Fruit fly (Drosophila melanogaster) whole organism, embryonic: ENCODE data around the gene gogo.
A peak's percentile ranks its signal among the peaks of the same experiment; 100 is the strongest.

Experiments used
- BEAF-32 ChIP-seq: fragments of 200-800 bp; sonication (Bioruptor generic); optimal IDR thresholded peaks from 3 replicates; lab custom pipeline; 2017; ENCODE audit warnings: missing biosample characterization, missing genetic modification characterization, mild to moderate bottlenecking, moderate library complexity, missing genetic modification reagents
- CG12236 ChIP-seq: fragments of 200-800 bp; sonication (Bioruptor generic); optimal IDR thresholded peaks from 2 replicates; lab custom pipeline; 2016; ENCODE audit warnings: missing biosample characterization, missing genetic modification characterization
- CG12769 ChIP-seq: fragments of 200-800 bp; sonication (Bioruptor generic); optimal IDR thresholded peaks from 2 replicates; lab custom pipeline; 2019; ENCODE audit warnings: missing biosample characterization, mild to moderate bottlenecking, missing genetic modification characterization, moderate library complexity
- CG17829 ChIP-seq: fragments of 200-800 bp; optimal IDR thresholded peaks from 2 replicates; lab custom pipeline; 2019; ENCODE audit warnings: missing biosample characterization, mild to moderate bottlenecking, missing genetic modification characterization, moderate library complexity
- CG18599 ChIP-seq: fragments of 200-800 bp; sonication (Bioruptor generic); optimal IDR thresholded peaks from 3 replicates; lab custom pipeline; 2017; ENCODE audit warnings: missing biosample characterization, missing genetic modification characterization, mild to moderate bottlenecking, moderate library complexity, missing genetic modification reagents
- CG30431 ChIP-seq: fragments of 200-800 bp; sonication (Bioruptor generic); optimal IDR thresholded peaks from 2 replicates; lab custom pipeline; 2017; ENCODE audit warnings: missing biosample characterization, missing genetic modification characterization
- CG34376 ChIP-seq: fragments of 200-800 bp; sonication (Bioruptor generic); optimal IDR thresholded peaks from 2 replicates; lab custom pipeline; 2018; ENCODE audit warnings: missing biosample characterization, mild to moderate bottlenecking, missing genetic modification characterization
- CG4707 ChIP-seq: fragments of 200-800 bp; sonication (Bioruptor generic); optimal IDR thresholded peaks from 2 replicates; lab custom pipeline; 2018; ENCODE audit warnings: missing biosample characterization, mild to moderate bottlenecking, missing genetic modification characterization, moderate library complexity
- CG6254 ChIP-seq: fragments of 200-800 bp; sonication (Bioruptor generic); optimal IDR thresholded peaks from 3 replicates; lab custom pipeline; 2017; ENCODE audit warnings: mild to moderate bottlenecking, missing biosample characterization, missing genetic modification reagents, missing genetic modification characterization
- CG6765 ChIP-seq: fragments of 200-800 bp; sonication (Bioruptor generic); optimal IDR thresholded peaks from 3 replicates; lab custom pipeline; 2017; ENCODE audit warnings: missing biosample characterization, mild to moderate bottlenecking, missing genetic modification characterization
- CG7271 ChIP-seq: fragments of 200-800 bp; sonication (Bioruptor generic); optimal IDR thresholded peaks from 2 replicates; lab custom pipeline; 2018; ENCODE audit warnings: missing biosample characterization, mild to moderate bottlenecking, missing genetic modification characterization, moderate library complexity
- CG8359 ChIP-seq: fragments of 200-800 bp; sonication (Bioruptor generic); optimal IDR thresholded peaks from 2 replicates; lab custom pipeline; 2017; ENCODE audit warnings: missing biosample characterization, mild to moderate bottlenecking, missing genetic modification characterization, borderline replicate concordance
- E2f2 ChIP-seq: fragments of 200-800 bp; sonication (Bioruptor generic); IDR thresholded peaks from 2 replicates; pipeline ENCODE4 v1.3.6; 2022; ENCODE audit warnings: missing biosample characterization, missing genetic modification characterization
- Eip74EF ChIP-seq, 2 experiments: fragments of 200-800 bp in 1 of 2; fragments of >200 bp in 1 of 2; sonication (Bioruptor generic) in 1 of 2; optimal IDR thresholded peaks; 2 replicates each; lab custom pipeline; 2017 to 2019; ENCODE audit warnings: missing biosample characterization in 2 of 2, missing genetic modification characterization in 2 of 2, mild to moderate bottlenecking in 1 of 2, moderate library complexity in 1 of 2
- Ets65A ChIP-seq: fragments of 200-800 bp; sonication (Bioruptor generic); peaks from one replicate; lab custom pipeline; 2016; ENCODE audit warnings: missing biosample characterization, missing genetic modification characterization
- HLH4C ChIP-seq: fragments of 200-800 bp; sonication (Bioruptor generic); IDR thresholded peaks from 3 replicates; pipeline ENCODE4 v1.3.6; 2022; ENCODE audit warnings: missing biosample characterization, missing genetic modification characterization; ENCODE audit not compliant: partially characterized antibody
- Hmx ChIP-seq: fragments of 200-800 bp; sonication (Bioruptor generic); optimal IDR thresholded peaks from 2 replicates; lab custom pipeline; 2016; ENCODE audit warnings: missing biosample characterization, missing genetic modification characterization
- Lhr ChIP-seq: fragments of 200-800 bp; sonication (Bioruptor generic); optimal IDR thresholded peaks from 3 replicates; lab custom pipeline; 2017; ENCODE audit warnings: mild to moderate bottlenecking, missing biosample characterization, missing genetic modification reagents, missing genetic modification characterization
- MTF-1 ChIP-seq: fragments of 200-800 bp; sonication (Bioruptor generic); optimal IDR thresholded peaks from 2 replicates; lab custom pipeline; 2018; ENCODE audit warnings: missing biosample characterization, mild to moderate bottlenecking, missing genetic modification characterization, borderline replicate concordance
- Myb ChIP-seq: fragments of 200-800 bp; sonication (Bioruptor generic); optimal IDR thresholded peaks from 2 replicates; lab custom pipeline; 2016; ENCODE audit warnings: missing biosample characterization, missing genetic modification characterization
- NfI ChIP-seq: fragments of 200-800 bp; sonication (Bioruptor generic); optimal IDR thresholded peaks from 3 replicates; lab custom pipeline; 2018; ENCODE audit warnings: missing biosample characterization, mild to moderate bottlenecking, missing genetic modification characterization, moderate library complexity
- Oli ChIP-seq: fragments of 200-800 bp; sonication (Bioruptor generic); optimal IDR thresholded peaks from 2 replicates; lab custom pipeline; 2018; ENCODE audit warnings: missing biosample characterization, mild to moderate bottlenecking, missing genetic modification characterization, moderate library complexity
- Stat92E ChIP-seq, 3 experiments: fragments of >200 bp in 2 of 3; fragments of 200-800 bp in 1 of 3; sonication (Bioruptor generic) in 1 of 3; optimal IDR thresholded peaks; 2 replicates each; lab custom pipeline; 2017 to 2019; ENCODE audit warnings: missing biosample characterization in 3 of 3, missing genetic modification characterization in 3 of 3, mild to moderate bottlenecking in 1 of 3, moderate library complexity in 1 of 3
- Xbp1 ChIP-seq: fragments of 200-800 bp; sonication (Bioruptor generic); optimal IDR thresholded peaks from 3 replicates; lab custom pipeline; 2016; ENCODE audit warnings: missing biosample characterization, mild to moderate bottlenecking, missing genetic modification characterization
- ase ChIP-seq: fragments of 200-800 bp; sonication (Bioruptor generic); IDR thresholded peaks from 3 replicates; pipeline ENCODE4 v1.3.6; 2022; ENCODE audit warnings: missing biosample characterization, missing genetic modification characterization
- bowl ChIP-seq: fragments of 200-800 bp; sonication (Bioruptor generic); IDR thresholded peaks from 2 replicates; pipeline ENCODE4 v1.3.6; 2022; ENCODE audit warnings: missing biosample characterization, missing genetic modification characterization
- chn ChIP-seq: fragments of 200-800 bp; sonication (Bioruptor generic); optimal IDR thresholded peaks from 2 replicates; lab custom pipeline; 2016; ENCODE audit warnings: missing biosample characterization, missing genetic modification characterization
- da ChIP-seq: fragments of 200-800 bp; sonication (Bioruptor generic); optimal IDR thresholded peaks from 2 replicates; lab custom pipeline; 2016; ENCODE audit warnings: missing biosample characterization, missing genetic modification characterization
- dimm ChIP-seq: fragments of 200-800 bp; sonication (Bioruptor generic); IDR thresholded peaks from 2 replicates; pipeline ENCODE4 v1.3.6; 2022; ENCODE audit warnings: missing biosample characterization, missing genetic modification characterization
- disco-r ChIP-seq: fragments of 200-800 bp; sonication (Bioruptor generic); optimal IDR thresholded peaks from 2 replicates; lab custom pipeline; 2016; ENCODE audit warnings: missing biosample characterization, missing genetic modification characterization
- dysf ChIP-seq: fragments of 200-800 bp; sonication (Bioruptor generic); IDR thresholded peaks from 3 replicates; pipeline ENCODE4 v1.3.6; 2022; ENCODE audit warnings: missing biosample characterization, missing genetic modification characterization
- fd3F ChIP-seq: fragments of 200-800 bp; sonication (Bioruptor generic); optimal IDR thresholded peaks from 2 replicates; lab custom pipeline; 2018; ENCODE audit warnings: missing biosample characterization, mild to moderate bottlenecking, missing genetic modification characterization, moderate library complexity
- ftz-f1 ChIP-seq: fragments of 200-800 bp; sonication (Bioruptor generic); optimal IDR thresholded peaks from 2 replicates; lab custom pipeline; 2016; ENCODE audit warnings: missing biosample characterization, missing genetic modification characterization
- grau ChIP-seq: fragments of 200-800 bp; optimal IDR thresholded peaks from 3 replicates; lab custom pipeline; 2019; ENCODE audit warnings: missing biosample characterization, mild to moderate bottlenecking, missing genetic modification characterization, moderate library complexity
- ind ChIP-seq: fragments of 200-800 bp; sonication (Bioruptor generic); optimal IDR thresholded peaks from 3 replicates; lab custom pipeline; 2016; ENCODE audit warnings: missing biosample characterization, missing genetic modification characterization
- jigr1 ChIP-seq: fragments of 200-800 bp; sonication (Bioruptor generic); IDR thresholded peaks from 3 replicates; pipeline ENCODE4 v1.3.6; 2022; ENCODE audit warnings: missing biosample characterization, missing genetic modification characterization
- maf-S ChIP-seq: fragments of 200-800 bp; sonication (Bioruptor generic); optimal IDR thresholded peaks from 2 replicates; lab custom pipeline; 2016; ENCODE audit warnings: missing biosample characterization, missing genetic modification characterization
- mam ChIP-seq: fragments of 200-800 bp; sonication (Bioruptor generic); optimal IDR thresholded peaks from 3 replicates; lab custom pipeline; 2016; ENCODE audit warnings: missing biosample characterization, missing genetic modification characterization
- nmo ChIP-seq: fragments of 200-800 bp; sonication (Bioruptor generic); optimal IDR thresholded peaks from 2 replicates; lab custom pipeline; 2018; ENCODE audit warnings: missing biosample characterization, mild to moderate bottlenecking, missing genetic modification characterization, moderate library complexity
- pita ChIP-seq: fragments of 200-800 bp; sonication (Bioruptor generic); optimal IDR thresholded peaks from 2 replicates; lab custom pipeline; 2017; ENCODE audit warnings: missing biosample characterization, mild to moderate bottlenecking, missing genetic modification characterization
- sens ChIP-seq: fragments of 200-800 bp; sonication (Bioruptor generic); peaks from one replicate; lab custom pipeline; 2016; ENCODE audit warnings: missing biosample characterization, missing genetic modification characterization
- shn ChIP-seq: fragments of 200-800 bp; sonication (Bioruptor generic); optimal IDR thresholded peaks from 3 replicates; lab custom pipeline; 2016; ENCODE audit warnings: missing biosample characterization, missing genetic modification characterization
- sima ChIP-seq: fragments of 200-800 bp; sonication (Bioruptor generic); optimal IDR thresholded peaks from 2 replicates; lab custom pipeline; 2016; ENCODE audit warnings: missing biosample characterization, missing genetic modification characterization
- slbo ChIP-seq: fragments of 200-800 bp; sonication (Bioruptor generic); IDR thresholded peaks from 2 replicates; pipeline ENCODE4 v1.3.6; 2022; ENCODE audit warnings: missing biosample characterization, missing genetic modification characterization
- slou ChIP-seq: fragments of 200-800 bp; sonication (Bioruptor generic); optimal IDR thresholded peaks from 3 replicates; lab custom pipeline; 2016; ENCODE audit warnings: missing biosample characterization, missing genetic modification characterization
- sna ChIP-seq: fragments of 200-800 bp; sonication (Bioruptor generic); IDR thresholded peaks from 2 replicates; pipeline ENCODE4 v1.3.6; 2022; ENCODE audit warnings: missing biosample characterization, missing genetic modification characterization; ENCODE audit not compliant: partially characterized antibody
- usp ChIP-seq: fragments of >200 bp; optimal IDR thresholded peaks from 2 replicates; lab custom pipeline; 2017; ENCODE audit warnings: missing biosample characterization, missing genetic modification characterization
- zen2 ChIP-seq: fragments of 200-800 bp; sonication (Bioruptor generic); IDR thresholded peaks from 3 replicates; pipeline ENCODE4 v1.3.6; 2022; ENCODE audit warnings: missing biosample characterization, missing genetic modification characterization; ENCODE audit not compliant: partially characterized antibody

Gene gogo

DNA sequence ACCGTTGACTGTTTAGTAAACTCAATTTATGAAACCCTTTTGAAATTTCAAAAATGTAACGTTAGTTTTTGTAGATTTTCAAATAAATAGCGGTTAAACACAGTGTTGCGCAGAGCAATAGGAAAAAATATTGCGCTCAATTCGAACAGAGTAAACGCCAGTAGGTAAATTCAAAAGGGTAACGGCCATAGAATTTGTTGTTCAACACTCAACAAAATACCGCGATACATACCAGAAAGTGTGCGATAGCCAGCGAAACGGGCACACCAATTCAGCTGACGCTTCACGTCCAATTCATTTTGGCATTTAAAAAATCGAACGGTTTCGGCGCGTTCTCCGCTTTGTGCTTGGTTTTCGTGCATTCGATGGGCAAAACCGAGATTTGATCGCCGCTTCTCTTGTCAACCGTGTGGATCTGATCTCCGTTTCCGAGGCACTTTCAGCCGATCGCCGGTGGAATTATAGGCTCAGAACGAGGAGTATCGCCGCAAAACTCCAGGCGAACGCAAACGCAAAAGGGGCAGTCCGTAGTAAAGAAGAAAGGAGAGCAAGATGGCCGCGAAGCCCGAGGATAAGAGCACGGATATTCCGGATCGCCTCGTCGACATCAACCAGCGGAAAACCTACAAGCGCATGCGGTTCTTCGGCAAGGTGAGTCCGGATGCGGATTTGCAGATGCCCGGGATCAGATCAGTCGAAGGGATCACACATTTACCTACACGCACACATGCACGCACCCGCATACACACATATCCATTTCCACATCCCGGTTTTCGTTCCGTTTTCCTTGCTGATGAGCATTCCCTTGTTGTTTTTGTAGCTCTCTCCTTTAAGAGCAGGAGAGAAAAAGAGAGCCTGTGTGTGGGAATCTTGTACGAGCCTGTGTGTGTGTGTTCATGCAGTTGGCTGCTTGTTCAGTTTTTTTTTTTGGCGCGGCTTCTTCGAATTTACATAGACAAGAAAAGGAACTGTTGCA is 15.1 kb upstream of the gogo start (continued):
- TF ChIP-seq ftz-f1 (no peak), CG7271 (tag; lab: Kevin White, UChicago) (no peak), pita (no peak), Hmx (no peak), jigr1 (GFP tag; lab: Robert Waterston, UW) (no peak), NfI (GFP tag; lab: Kevin White, UChicago) (peak; percentile 32), slou (GFP tag; lab: Kevin White, UChicago) (no peak), CG4707 (GFP tag; lab: Kevin White, UChicago) (no peak), dimm (GFP tag; lab: Robert Waterston, UW) (no peak), chn (GFP tag; lab: Kevin White, UChicago) (peak; percentile 27), CG8359 (GFP tag; lab: Kevin White, UChicago) (no peak), MTF-1 (GFP tag; lab: Kevin White, UChicago) (no peak), ase (GFP tag; lab: Robert Waterston, UW) (no peak), BEAF-32 (GFP tag; lab: Kevin White, UChicago) (peak; percentile 93), nmo (GFP tag; lab: Kevin White, UChicago) (peak; percentile 58), CG12236 (GFP tag; lab: Kevin White, UChicago) (peak; percentile 12), disco-r (GFP tag; lab: Kevin White, UChicago) (no peak), ind (peak; percentile 35), sna (GFP tag; lab: Robert Waterston, UW) (peak; percentile 73), CG18599 (GFP tag; lab: Kevin White, UChicago) (no peak), Myb (peak; percentile 100), CG12769 (tag; lab: Kevin White, UChicago) (peak; percentile 44), dysf (GFP tag; lab: Robert Waterston, UW) (peak; percentile 34; the same call in 1 of the 3 replicates), shn (GFP tag; lab: Kevin White, UChicago) (peak; percentile 43), CG6765 (GFP tag; lab: Kevin White, UChicago) (no peak), Ets65A (GFP tag; lab: Kevin White, UChicago) (peak; percentile 95), E2f2 (peak; percentile 95), usp (no peak), maf-S (GFP tag; lab: Kevin White, UChicago) (peak; percentile 10), da (GFP tag; lab: Kevin White, UChicago) (peak; percentile 28), fd3F (GFP tag; lab: Kevin White, UChicago) (no peak), CG30431 (GFP tag; lab: Kevin White, UChicago) (no peak), CG17829 (tag; lab: Kevin White, UChicago) (peak; percentile 71), bowl (GFP tag; lab: Robert Waterston, UW) (no peak), grau (tag; lab: Kevin White, UChicago) (peak; percentile 36), Oli (tag; lab: Kevin White, UChicago) (no peak), zen2 (no peak; the same call in 2 of the 3 replicates), Stat92E (GFP tag; optimal IDR thresholded peaks at IDR 0.05; lab: Kevin White, UChicago) (no peak), Eip74EF (GFP tag; optimal IDR thresholded peaks at IDR 0.05; lab: Kevin White, UChicago) (no peak), Lhr (GFP tag; lab: Kevin White, UChicago) (peak; percentile 80), sima (no peak), Xbp1 (GFP tag; lab: Kevin White, UChicago) (peak; percentile 57), CG34376 (GFP tag; lab: Kevin White, UChicago) (no peak), CG6254 (peak; percentile 3), sens (GFP tag; lab: Kevin White, UChicago) (peak; percentile 89), HLH4C (GFP tag; lab: Robert Waterston, UW) (peak; percentile 71), slbo (GFP tag; lab: Robert Waterston, UW) (peak; percentile 58), mam (GFP tag; lab: Kevin White, UChicago) (peak; percentile 71)
